Worm (Caenorhabditis elegans) whole organism, young adult: ENCODE measurements around the gene C25D7.9.

Experiments used
- F49E8.2 ChIP-seq: sonication (generic microtip); optimal IDR thresholded peaks from 3 replicates; lab custom pipeline; 2017; ENCODE audit warnings: missing genetic modification characterization, mild to moderate bottlenecking, missing compliant biosample characterization, antibody characterized with exemption, moderate library complexity; ENCODE audit not compliant: insufficient read depth
- bed-1 ChIP-seq: fragments of 200-800 bp; sonication (Bioruptor generic); IDR thresholded peaks from 2 replicates; pipeline ENCODE4 v1.3.6; 2022; ENCODE audit warnings: missing genetic modification reagents, missing genetic modification characterization, missing compliant biosample characterization
- ets-4 ChIP-seq: fragments of 200-800 bp; sonication (Bioruptor generic); optimal IDR thresholded peaks from 2 replicates; lab custom pipeline; 2018; ENCODE audit warnings: mild to moderate bottlenecking, missing genetic modification characterization, missing compliant biosample characterization
- lsy-27 ChIP-seq: sonication (generic microtip); optimal IDR thresholded peaks from 2 replicates; lab custom pipeline; 2017; ENCODE audit warnings: missing genetic modification characterization, mild to moderate bottlenecking, missing compliant biosample characterization, antibody characterized with exemption, missing genotype, borderline replicate concordance; ENCODE audit not compliant: insufficient read depth
- rcor-1 ChIP-seq: fragments of 200-800 bp; sonication (Bioruptor generic); IDR thresholded peaks from 2 replicates; pipeline ENCODE4 v1.3.6; 2022; ENCODE audit warnings: missing genetic modification reagents, missing genetic modification characterization, missing compliant biosample characterization
- snpc-4 ChIP-seq, 5 experiments: fragments of 150-350 bp in 1 of 5; sonication (generic microtip) in 4 of 5; optimal IDR thresholded peaks; 2 replicates each; lab custom pipeline; 2014 to 2018; ENCODE audit warnings: missing genetic modification characterization in 5 of 5, missing biosample characterization in 3 of 5, antibody characterized with exemption in 2 of 5, mild to moderate bottlenecking in 2 of 5, missing compliant biosample characterization in 2 of 5, missing genotype in 2 of 5, moderate library complexity in 2 of 5, missing genetic modification reagents in 1 of 5

DNA sequence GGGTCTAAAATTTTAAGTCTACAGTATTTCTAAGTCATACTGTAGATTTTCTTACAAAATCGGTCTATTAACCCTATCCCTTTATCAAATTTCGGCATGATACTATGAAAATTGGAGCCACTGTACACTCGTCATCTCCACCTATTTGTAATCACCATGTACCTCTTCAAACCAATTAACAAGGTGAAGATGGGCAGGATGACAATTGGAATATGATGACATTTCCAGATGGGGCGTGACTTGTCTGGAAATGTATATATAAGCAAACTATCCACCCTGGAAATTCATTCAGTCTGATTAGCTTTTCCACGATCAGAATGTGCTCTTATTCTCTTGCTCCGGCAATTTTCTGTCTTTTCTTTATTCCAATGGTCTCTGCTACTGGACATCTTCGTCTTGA, 44.3 kb downstream of the C25D7.9 start, which contains the start of gene Y75B12A.2:
- TF ChIP-seq lsy-27 (no peak), rcor-1 (GFP tag; lab: Robert Waterston, UW) (no peak), ets-4 (GFP tag; lab: Kevin White, UChicago) (no peak), bed-1 (no peak), snpc-4 (GFP tag; optimal IDR thresholded peaks at IDR 0.05; lab: Kevin White, UChicago) (no peak), snpc-4 (tag; optimal IDR thresholded peaks at IDR 0.05; lab: Kevin White, UChicago) (no peak), F49E8.2 (tag; lab: Kevin White, UChicago) (no peak)
